Worm (Caenorhabditis elegans) whole organism, late embryonic: ENCODE results near the gene W08E12.5.
"Not testable (repeated sequence)": the region's sequence is repeated elsewhere in the genome, so short reads cannot be mapped to it uniquely, and the experiment has no call there.

ENCODE experiments used
- C08G9.2 ChIP-seq: sonication (generic microtip); optimal IDR thresholded peaks from 2 replicates; lab custom pipeline; 2016; ENCODE audit warnings: mild to moderate bottlenecking, missing genetic modification characterization, moderate library complexity, missing compliant biosample characterization
- C38D4.7 ChIP-seq: fragments of 200-800 bp; sonication (Bioruptor generic); optimal IDR thresholded peaks from 2 replicates; lab custom pipeline; 2018; ENCODE audit warnings: mild to moderate bottlenecking, missing genetic modification characterization, moderate library complexity, missing compliant biosample characterization
- F13H6.1 ChIP-seq: sonication (generic microtip); optimal IDR thresholded peaks from 2 replicates; lab custom pipeline; 2016; ENCODE audit warnings: missing genetic modification characterization, missing compliant biosample characterization
- K09A11.1 ChIP-seq: sonication (generic microtip); optimal IDR thresholded peaks from 2 replicates; lab custom pipeline; 2017; ENCODE audit warnings: antibody characterized with exemption, mild to moderate bottlenecking, missing genetic modification characterization, missing compliant biosample characterization; ENCODE audit not compliant: insufficient read depth
- T23F11.4 ChIP-seq: fragments of 200-800 bp; sonication (Bioruptor generic); optimal IDR thresholded peaks from 2 replicates; lab custom pipeline; 2018; ENCODE audit warnings: mild to moderate bottlenecking, missing genetic modification characterization, missing compliant biosample characterization
- ahr-1 ChIP-seq: sonication (generic microtip); optimal IDR thresholded peaks from 2 replicates; lab custom pipeline; 2016; ENCODE audit warnings: missing genetic modification characterization, missing compliant biosample characterization
- ama-1 ChIP-seq: fragments of 150-350 bp; optimal IDR thresholded peaks from 2 replicates; lab custom pipeline; 2014
- ceh-22 ChIP-seq: sonication (generic microtip); optimal IDR thresholded peaks from 2 replicates; lab custom pipeline; 2017; ENCODE audit warnings: missing biosample characterization, missing genetic modification characterization
- ceh-24 ChIP-seq: sonication (generic microtip); optimal IDR thresholded peaks from 2 replicates; lab custom pipeline; 2016; ENCODE audit warnings: mild to moderate bottlenecking, missing genetic modification characterization, missing compliant biosample characterization
- ceh-30 ChIP-seq: fragments of 150-350 bp; optimal IDR thresholded peaks from 2 replicates; lab custom pipeline; 2014; ENCODE audit warnings: missing biosample characterization, missing genetic modification characterization
- ceh-45 ChIP-seq: fragments of 200-800 bp; sonication (Bioruptor generic); IDR thresholded peaks from 2 replicates; pipeline ENCODE4 v1.3.6; 2022; ENCODE audit warnings: missing genetic modification reagents, missing genetic modification characterization, missing compliant biosample characterization
- dve-1 ChIP-seq: sonication (generic microtip); optimal IDR thresholded peaks from 2 replicates; lab custom pipeline; 2017; ENCODE audit warnings: antibody characterized with exemption, mild to moderate bottlenecking, missing genetic modification characterization, missing compliant biosample characterization
- elt-4 ChIP-seq: sonication (generic microtip); optimal IDR thresholded peaks from 2 replicates; lab custom pipeline; 2016; ENCODE audit warnings: missing genetic modification characterization, missing compliant biosample characterization
- ets-4 ChIP-seq: sonication (generic microtip); optimal IDR thresholded peaks from 2 replicates; lab custom pipeline; 2016; ENCODE audit warnings: missing genetic modification characterization, missing compliant biosample characterization
- fkh-6 ChIP-seq: sonication (generic microtip); optimal IDR thresholded peaks from 2 replicates; lab custom pipeline; 2016; ENCODE audit warnings: missing genetic modification characterization, missing compliant biosample characterization
- hlh-13 ChIP-seq: fragments of 200-800 bp; sonication (Bioruptor generic); optimal IDR thresholded peaks from 2 replicates; lab custom pipeline; 2018; ENCODE audit warnings: mild to moderate bottlenecking, missing genetic modification characterization, missing compliant biosample characterization
- hlh-30 ChIP-seq: sonication (generic microtip); optimal IDR thresholded peaks from 2 replicates; lab custom pipeline; 2017; ENCODE audit warnings: antibody characterized with exemption, missing genetic modification characterization, missing compliant biosample characterization; ENCODE audit not compliant: insufficient read depth
- hlh-8 ChIP-seq: sonication (generic microtip); optimal IDR thresholded peaks from 2 replicates; lab custom pipeline; 2016; ENCODE audit warnings: missing genotype, missing genetic modification characterization, missing compliant biosample characterization
- lim-6 ChIP-seq: sonication (generic microtip); optimal IDR thresholded peaks from 2 replicates; lab custom pipeline; 2016; ENCODE audit warnings: missing genetic modification characterization, missing compliant biosample characterization
- mec-3 ChIP-seq: sonication (generic microtip); optimal IDR thresholded peaks from 2 replicates; lab custom pipeline; 2016; ENCODE audit warnings: borderline replicate concordance, missing genetic modification characterization, missing compliant biosample characterization
- nhr-11 ChIP-seq: fragments of 150-350 bp; optimal IDR thresholded peaks from 2 replicates; lab custom pipeline; 2014; ENCODE audit warnings: missing biosample characterization, missing genetic modification characterization
- nhr-232 ChIP-seq: sonication (generic microtip); optimal IDR thresholded peaks from 2 replicates; lab custom pipeline; 2016; ENCODE audit warnings: missing genetic modification characterization, missing compliant biosample characterization
- pha-2 ChIP-seq: sonication (generic microtip); optimal IDR thresholded peaks from 2 replicates; lab custom pipeline; 2017; ENCODE audit warnings: mild to moderate bottlenecking, missing genetic modification characterization, missing compliant biosample characterization
- pqm-1 ChIP-seq: sonication (generic microtip); optimal IDR thresholded peaks from 2 replicates; lab custom pipeline; 2016; ENCODE audit warnings: missing genetic modification characterization, missing compliant biosample characterization
- pros-1 ChIP-seq: fragments of 150-350 bp; optimal IDR thresholded peaks from 2 replicates; lab custom pipeline; 2014; ENCODE audit warnings: missing biosample characterization, missing genetic modification reagents, missing genetic modification characterization
- sox-2 ChIP-seq: fragments of 200-800 bp; sonication (Bioruptor generic); IDR thresholded peaks from 2 replicates; pipeline ENCODE4 v1.3.6; 2022; ENCODE audit warnings: missing genetic modification reagents, missing genetic modification characterization, missing compliant biosample characterization
- tbx-2 ChIP-seq: sonication (generic microtip); optimal IDR thresholded peaks from 2 replicates; lab custom pipeline; 2016; ENCODE audit warnings: missing genetic modification characterization, missing compliant biosample characterization
- tbx-7 ChIP-seq: sonication (generic microtip); optimal IDR thresholded peaks from 2 replicates; lab custom pipeline; 2016; ENCODE audit warnings: missing genotype, missing genetic modification characterization, missing compliant biosample characterization
- unc-42 ChIP-seq: sonication (generic microtip); optimal IDR thresholded peaks from 2 replicates; lab custom pipeline; 2016; ENCODE audit warnings: missing genotype, missing genetic modification characterization, missing compliant biosample characterization
- zip-5 ChIP-seq: sonication (generic microtip); optimal IDR thresholded peaks from 2 replicates; lab custom pipeline; 2016; ENCODE audit warnings: missing genetic modification characterization, missing compliant biosample characterization
- ztf-16 ChIP-seq: sonication (generic microtip); optimal IDR thresholded peaks from 2 replicates; lab custom pipeline; 2017; ENCODE audit warnings: missing genetic modification characterization, missing compliant biosample characterization

W08E12.5 gene

DNA sequence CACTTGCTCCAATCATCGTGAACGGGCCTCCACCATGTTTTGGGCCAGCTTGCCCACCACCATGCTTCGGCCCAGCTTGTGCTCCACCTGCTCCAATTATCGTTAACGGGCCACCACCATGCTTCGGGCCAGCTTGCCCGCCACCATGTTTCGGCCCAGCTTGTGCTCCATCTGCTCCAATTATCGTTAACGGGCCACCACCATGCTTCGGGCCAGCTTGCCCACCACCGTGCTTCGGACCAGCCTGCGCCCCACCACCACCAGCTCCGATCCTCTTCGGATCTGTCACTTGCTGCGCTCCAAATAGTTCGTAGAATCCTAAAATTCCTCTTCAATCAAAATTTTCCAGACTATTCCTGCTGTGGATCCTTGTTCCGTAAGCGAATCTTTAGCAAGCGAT, 1.4 kb upstream of the W08E12.5 start:
- TF ChIP-seq hlh-8 (tag; lab: Kevin White, UChicago) (no peak), pha-2 (tag; lab: Kevin White, UChicago) (no peak), K09A11.1 (tag; lab: Kevin White, UChicago) (no peak), C38D4.7 (GFP tag; lab: Kevin White, UChicago) (no peak), dve-1 (tag; lab: Kevin White, UChicago) (no peak), unc-42 (tag; lab: Kevin White, UChicago) (no peak), ceh-45 (GFP tag; lab: Robert Waterston, UW) (no peak)

DNA sequence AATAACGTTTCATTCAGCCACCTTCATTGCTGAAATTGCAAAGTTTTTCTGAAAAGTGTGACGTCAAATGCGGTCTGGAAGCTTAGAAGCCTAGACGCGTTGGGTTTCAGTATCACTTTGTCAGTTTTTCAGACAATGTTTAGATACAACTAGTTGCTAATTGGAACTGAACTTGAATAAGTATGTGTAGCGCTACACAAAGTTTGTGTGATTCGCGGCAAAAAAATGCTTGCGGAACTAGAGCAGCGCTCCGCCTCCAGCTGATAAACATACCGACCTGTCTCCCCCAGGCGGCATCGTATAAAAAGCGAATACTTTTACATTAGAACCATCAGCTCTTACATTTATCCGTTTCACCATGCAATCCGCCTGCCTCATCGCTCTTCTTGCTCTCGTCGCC, 1.5 kb downstream of the W08E12.5 start, which contains the start of gene W08E12.4:
W08E12.4 (plus strand) TSS at position 301 of the 400 bp plus-strand sequence.
- not testable (repeated sequence) for TF ChIP-seq hlh-30, lim-6, pqm-1 (tag; lab: Kevin White, UChicago)

DNA sequence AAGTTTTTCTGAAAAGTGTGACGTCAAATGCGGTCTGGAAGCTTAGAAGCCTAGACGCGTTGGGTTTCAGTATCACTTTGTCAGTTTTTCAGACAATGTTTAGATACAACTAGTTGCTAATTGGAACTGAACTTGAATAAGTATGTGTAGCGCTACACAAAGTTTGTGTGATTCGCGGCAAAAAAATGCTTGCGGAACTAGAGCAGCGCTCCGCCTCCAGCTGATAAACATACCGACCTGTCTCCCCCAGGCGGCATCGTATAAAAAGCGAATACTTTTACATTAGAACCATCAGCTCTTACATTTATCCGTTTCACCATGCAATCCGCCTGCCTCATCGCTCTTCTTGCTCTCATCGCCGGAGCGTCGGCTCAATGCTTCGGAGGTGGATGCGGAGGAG, 3.1 kb downstream of the W08E12.5 start, which contains the start of gene idpp-12:
idpp-12 (plus strand) TSS at position 301 of the 400 bp plus-strand sequence.
- not testable (repeated sequence) for TF ChIP-seq pros-1 (tag; lab: Kevin White, UChicago); ceh-22 (tag; lab: Kevin White, UChicago); zip-5

DNA sequence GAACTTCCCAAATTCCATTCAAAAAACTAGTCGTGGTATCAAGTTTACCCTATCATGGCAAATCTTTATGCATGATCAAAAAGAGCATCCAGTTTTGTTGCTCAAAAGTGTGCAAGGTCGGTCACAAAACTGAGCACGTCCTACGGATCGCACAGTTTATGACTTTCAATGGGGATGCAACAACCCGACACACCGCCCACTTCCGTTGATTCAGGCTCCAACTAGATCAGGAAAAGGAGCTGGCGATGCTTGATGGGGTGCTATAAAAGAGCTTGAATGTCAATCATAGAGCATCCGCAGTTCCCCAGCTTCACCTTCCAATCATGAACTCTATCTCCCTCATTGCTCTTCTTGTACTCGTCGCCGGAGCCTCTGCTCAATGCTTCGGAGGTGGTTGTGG, 5.0 kb downstream of the W08E12.5 start, which contains the start of gene W08E12.2:
W08E12.2 (plus strand) TSS at position 301 of the 400 bp plus-strand sequence.
- TF ChIP-seq nhr-11 (tag; lab: Kevin White, UChicago) = no peak
- TF ChIP-seq T23F11.4 (GFP tag; lab: Kevin White, UChicago) = no peak
- no peak for TF ChIP-seq unc-42 (tag; lab: Kevin White, UChicago)
- TF ChIP-seq tbx-2 (tag; lab: Kevin White, UChicago) = no peak
- no peak for TF ChIP-seq sox-2 (GFP tag; lab: Robert Waterston, UW)
- TF ChIP-seq dve-1 (tag; lab: Kevin White, UChicago) = no peak
- no peak for TF ChIP-seq K09A11.1 (tag; lab: Kevin White, UChicago)
- no peak for TF ChIP-seq ceh-22 (tag; lab: Kevin White, UChicago)
- TF ChIP-seq F13H6.1 (tag; lab: Kevin White, UChicago) = no peak
- no peak for TF ChIP-seq ztf-16
- TF ChIP-seq nhr-232 (tag; lab: Kevin White, UChicago) = no peak

DNA sequence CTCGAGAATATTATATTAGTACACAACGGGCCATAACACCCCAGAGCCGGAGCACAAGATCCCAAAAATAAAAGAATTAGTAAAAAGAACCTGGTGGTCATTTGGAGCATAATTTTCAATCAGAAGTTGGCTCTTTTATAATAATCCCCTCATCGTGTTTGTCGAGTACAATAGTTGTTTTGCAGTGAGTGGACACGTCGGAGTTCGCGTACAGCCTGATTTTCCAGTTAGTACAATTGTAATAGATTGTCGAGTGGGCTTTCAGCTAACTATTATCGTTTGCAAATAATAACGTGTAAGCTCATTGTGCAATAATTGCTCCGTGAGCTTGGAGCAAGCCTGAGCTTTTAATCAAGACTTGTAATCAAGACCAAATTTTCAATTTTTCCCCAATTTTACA, 6.9 kb downstream of the W08E12.5 start, which contains the start of gene W08E12.9:
W08E12.9 (minus strand) TSS at position 101 of the 400 bp plus-strand sequence.
- TF ChIP-seq ahr-1 (tag; lab: Kevin White, UChicago) = no peak
- TF ChIP-seq hlh-13 (GFP tag; lab: Kevin White, UChicago) = no peak
- TF ChIP-seq mec-3 (tag; lab: Kevin White, UChicago) = no peak

DNA sequence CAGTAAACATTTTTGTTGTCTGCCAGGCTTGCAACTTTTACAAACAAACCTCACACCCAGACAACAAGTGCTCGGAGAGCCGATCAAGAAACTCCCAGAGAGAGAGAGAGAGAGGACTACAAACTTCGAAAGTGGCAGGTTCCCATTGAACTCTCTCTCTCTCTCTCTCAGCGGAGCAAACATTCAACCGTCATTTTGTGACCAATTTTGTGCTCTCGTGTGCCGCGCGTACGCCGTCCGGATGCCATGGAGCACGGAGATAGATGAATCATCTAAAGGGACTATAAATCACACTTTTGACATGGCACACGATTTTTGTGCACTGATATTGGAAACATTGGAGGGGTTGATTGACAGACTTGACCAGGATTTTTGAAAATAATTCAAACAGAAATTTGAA, 8.3 kb downstream of the W08E12.5 start:
- TF ChIP-seq pha-2 (tag; lab: Kevin White, UChicago) (no peak), hlh-8 (tag; lab: Kevin White, UChicago) (no peak), T23F11.4 (GFP tag; lab: Kevin White, UChicago) (no peak), tbx-7 (tag; lab: Kevin White, UChicago) (no peak), elt-4 (tag; lab: Kevin White, UChicago) (no peak), ets-4 (tag; lab: Kevin White, UChicago) (no peak), hlh-13 (GFP tag; lab: Kevin White, UChicago) (no peak), ama-1 (no peak), nhr-232 (tag; lab: Kevin White, UChicago) (no peak), tbx-2 (tag; lab: Kevin White, UChicago) (no peak), ceh-30 (no peak), fkh-6 (tag; lab: Kevin White, UChicago) (no peak), C08G9.2 (tag; lab: Kevin White, UChicago) (no peak), F13H6.1 (tag; lab: Kevin White, UChicago) (no peak), ceh-24 (no peak)
- TF ChIP-seq, all 69 proteins: peak for 0
